Worm (Caenorhabditis elegans): Measurements from ENCODE around the gene mel-32.
A peak's percentile ranks its signal among the peaks of the same experiment; 100 is the strongest.

mel-32 gene

DNA sequence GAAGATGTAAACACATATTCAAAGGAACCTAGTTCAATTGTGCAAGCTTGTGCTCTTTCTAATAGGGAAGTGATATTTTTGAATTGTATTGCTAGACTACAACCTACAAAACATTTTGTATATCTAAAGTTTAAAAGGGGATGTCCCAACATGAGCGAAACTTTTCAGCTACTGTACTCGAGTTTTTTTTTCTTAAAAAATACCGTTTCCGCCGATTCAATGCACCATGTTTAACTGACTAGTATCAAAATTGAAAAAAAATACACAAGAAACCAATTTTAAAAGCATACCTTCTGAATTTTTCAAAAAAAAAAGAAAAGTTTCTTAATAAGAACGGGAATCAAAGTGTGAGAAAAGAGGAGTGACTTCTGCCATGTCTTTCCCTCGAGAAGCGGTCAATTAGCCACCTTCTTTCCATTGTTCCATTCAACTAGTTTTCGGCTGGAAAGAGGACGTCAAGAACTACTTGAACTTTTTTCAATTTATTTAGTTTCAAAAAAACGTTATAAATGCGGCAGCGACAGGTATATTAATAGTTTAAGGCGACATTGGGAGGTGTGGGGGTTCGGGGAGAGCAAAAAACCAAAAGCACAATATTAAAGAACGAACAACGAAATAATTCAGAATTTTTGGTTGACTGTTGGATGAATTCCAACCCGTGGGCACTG is 27.4 kb downstream of the mel-32 start, which contains the start of gene nas-4 (continued):
- TF ChIP-seq php-3 (GFP tag; IDR thresholded peaks at IDR 0.05) = no peak
- TF ChIP-seq ceh-32 (tag; optimal IDR thresholded peaks at IDR 0.05; ENCODE audit: poor library complexity) = no peak
- no peak for TF ChIP-seq jun-1 (tag; optimal IDR thresholded peaks at IDR 0.05)
- no peak for TF ChIP-seq lsy-2 (tag; optimal IDR thresholded peaks at IDR 0.05)
- TF ChIP-seq nhr-6 (tag; optimal IDR thresholded peaks at IDR 0.05) = no peak
- no peak for TF ChIP-seq nhr-25 (tag; optimal IDR thresholded peaks at IDR 0.05; ENCODE audit: borderline replicate concordance, insufficient read depth)
- TF ChIP-seq tag-97 (GFP tag; IDR thresholded peaks at IDR 0.05) = no peak
- TF ChIP-seq attf-4 (tag; optimal IDR thresholded peaks at IDR 0.05) = no peak
- TF ChIP-seq ctbp-1 (GFP tag; IDR thresholded peaks at IDR 0.05) = no peak
- peak; percentile 43; the same call in 1 of the 2 replicates for TF ChIP-seq hmg-1.1 (GFP tag; IDR thresholded peaks at IDR 0.05)
- TF ChIP-seq F44E2.7 (GFP tag; IDR thresholded peaks at IDR 0.05) = no peak
- no peak for TF ChIP-seq ZK546.5 (tag; optimal IDR thresholded peaks at IDR 0.05)
- peak; percentile 19; the same call in 1 of the 2 replicates for TF ChIP-seq dmd-6 (GFP tag; IDR thresholded peaks at IDR 0.05)
- TF ChIP-seq nhr-102 (tag; optimal IDR thresholded peaks at IDR 0.05) = peak; percentile 67
- TF ChIP-seq spr-1 (tag; optimal IDR thresholded peaks at IDR 0.05) = peak; percentile 40
- TF ChIP-seq ceh-28 (tag; optimal IDR thresholded peaks at IDR 0.05) = no peak
- peak; percentile 41 for TF ChIP-seq nhr-48 (tag; optimal IDR thresholded peaks at IDR 0.05)
- no peak for TF ChIP-seq egl-43 (GFP tag; IDR thresholded peaks at IDR 0.05)
- no peak for TF ChIP-seq cey-2 (tag; optimal IDR thresholded peaks at IDR 0.05; ENCODE audit: borderline replicate concordance, insufficient read depth)
- TF ChIP-seq gei-8 (GFP tag; optimal IDR thresholded peaks at IDR 0.05) = peak; percentile 0
- TF ChIP-seq lin-1 (GFP tag; IDR thresholded peaks at IDR 0.05) = no peak
- TF ChIP-seq Y5F2A.4 (GFP tag; optimal IDR thresholded peaks at IDR 0.05) = no peak
- no peak for TF ChIP-seq lin-29 (GFP tag; IDR thresholded peaks at IDR 0.05)
- no peak for TF ChIP-seq ceh-62 (tag; optimal IDR thresholded peaks at IDR 0.05)
- no peak for TF ChIP-seq hlh-30 (tag; optimal IDR thresholded peaks at IDR 0.05; ENCODE audit: insufficient read depth)
- TF ChIP-seq spr-3 (GFP tag; optimal IDR thresholded peaks at IDR 0.05) = no peak
- no peak for TF ChIP-seq zag-1 (tag; optimal IDR thresholded peaks at IDR 0.05)
- 0 out of 2 replicates have a peak, but pooled peaks have one; percentile 18 for TF ChIP-seq arid-1 (GFP tag; conservative IDR thresholded peaks at IDR 0.05)
- TF ChIP-seq ZK337.2 (GFP tag; IDR thresholded peaks at IDR 0.05) = no peak
- TF ChIP-seq pha-4 (GFP tag; IDR thresholded peaks at IDR 0.05) = no peak
- TF ChIP-seq pha-4 (tag; optimal IDR thresholded peaks at IDR 0.05) = no peak
- no peak for TF ChIP-seq daf-8 (GFP tag; IDR thresholded peaks at IDR 0.05)
- TF ChIP-seq snpc-4 (tag; optimal IDR thresholded peaks at IDR 0.05) = no peak
- no peak for TF ChIP-seq nhr-237 (tag; optimal IDR thresholded peaks at IDR 0.05)
- no peak for TF ChIP-seq fkh-10 (GFP tag; optimal IDR thresholded peaks at IDR 0.05)
- TF ChIP-seq T20F7.1 (GFP tag; optimal IDR thresholded peaks at IDR 0.05) = no peak
- TF ChIP-seq pqm-1 (tag; optimal IDR thresholded peaks at IDR 0.05) = no peak
- TF ChIP-seq zip-11 (GFP tag; IDR thresholded peaks at IDR 0.05) = no peak
- peak in 1 of 2 experiments; percentile 56 for TF ChIP-seq unc-62 (GFP tag; optimal IDR thresholded peaks at IDR 0.05 in 1 of 2)
- no peak for TF ChIP-seq unc-62 (tag; optimal IDR thresholded peaks at IDR 0.05)
- no peak for TF ChIP-seq skn-1 (tag; optimal IDR thresholded peaks at IDR 0.05)
- no peak for TF ChIP-seq daf-19 (GFP tag; conservative IDR thresholded peaks at IDR 0.05)
- no peak for TF ChIP-seq ceh-82 (tag; optimal IDR thresholded peaks at IDR 0.05)
- TF ChIP-seq dve-1 (tag; optimal IDR thresholded peaks at IDR 0.05; ENCODE audit: insufficient read depth) = peak; percentile 32
- no peak for TF ChIP-seq tra-1 (GFP tag; IDR thresholded peaks at IDR 0.05)
- peak; percentile 71 for TF ChIP-seq mep-1 (tag; optimal IDR thresholded peaks at IDR 0.05)
- TF ChIP-seq nhr-76 (tag; optimal IDR thresholded peaks at IDR 0.05) = no peak
- TF ChIP-seq ztf-11 (tag; optimal IDR thresholded peaks at IDR 0.05) = no peak
- TF ChIP-seq nhr-111 (GFP tag; optimal IDR thresholded peaks at IDR 0.05) = no peak
- TF ChIP-seq set-16 (GFP tag; IDR thresholded peaks at IDR 0.05) = no peak
- no peak for TF ChIP-seq F49E8.2 (tag; optimal IDR thresholded peaks at IDR 0.05; ENCODE audit: borderline replicate concordance)
